Fruit fly (Drosophila melanogaster): ENCODE measurements around the gene trh.
A peak's percentile ranks its signal among the peaks of the same experiment; 100 is the strongest.

Gene trh

dm6 chr3L:432565-432964 is 40.1 kb upstream of the trh start (continued):
- TF ChIP-seq cg (GFP tag; optimal IDR thresholded peaks at IDR 0.05), result peak; percentile 60
- no peak for TF ChIP-seq CG15601 (tag; optimal IDR thresholded peaks at IDR 0.05)
- no peak for TF ChIP-seq CG34224 (GFP tag; IDR thresholded peaks at IDR 0.05; ENCODE audit: partially characterized antibody)
- no peak for TF ChIP-seq CG34422 (GFP tag; IDR thresholded peaks at IDR 0.05)
- no peak for TF ChIP-seq CG1024 (GFP tag; IDR thresholded peaks at IDR 0.05)
- TF ChIP-seq Lpt (GFP tag; optimal IDR thresholded peaks at IDR 0.05), result no peak
- TF ChIP-seq hb (GFP tag; IDR thresholded peaks at IDR 0.05; ENCODE audit: partially characterized antibody), result no peak
- TF ChIP-seq ase (GFP tag; IDR thresholded peaks at IDR 0.05), result no peak
- TF ChIP-seq Camta (GFP tag; optimal IDR thresholded peaks at IDR 0.05), result no peak
- TF ChIP-seq CG8281 (tag; optimal IDR thresholded peaks at IDR 0.05), result no peak
- no peak for TF ChIP-seq p53 (GFP tag; optimal IDR thresholded peaks at IDR 0.05)
- no peak for TF ChIP-seq tna (GFP tag; IDR thresholded peaks at IDR 0.05; ENCODE audit: partially characterized antibody)
- TF ChIP-seq Nf-YC (tag; optimal IDR thresholded peaks at IDR 0.05), result peak; percentile 100
- no peak for TF ChIP-seq lbe (GFP tag; optimal IDR thresholded peaks at IDR 0.05)
- no peak for TF ChIP-seq tio (GFP tag; optimal IDR thresholded peaks at IDR 0.05)
- no peak for TF ChIP-seq otp (GFP tag; IDR thresholded peaks at IDR 0.05)
- TF ChIP-seq CG1529 (GFP tag; optimal IDR thresholded peaks at IDR 0.05), result no peak
- no peak for TF ChIP-seq CG6813 (GFP tag; optimal IDR thresholded peaks at IDR 0.05)
- no peak for TF ChIP-seq CG6272 (GFP tag; IDR thresholded peaks at IDR 0.05)
- peak; percentile 17 for TF ChIP-seq HmgZ (tag; optimal IDR thresholded peaks at IDR 0.05)
- TF ChIP-seq pros (GFP tag; optimal IDR thresholded peaks at IDR 0.05), result no peak
- no peak for TF ChIP-seq CG18599 (GFP tag; optimal IDR thresholded peaks at IDR 0.05)
- TF ChIP-seq Dek (tag; optimal IDR thresholded peaks at IDR 0.05), result no peak
- TF ChIP-seq sd (tag; optimal IDR thresholded peaks at IDR 0.05), result peak; percentile 22
- TF ChIP-seq CG32767 (GFP tag; IDR thresholded peaks at IDR 0.05), result peak; percentile 59
- no peak for TF ChIP-seq ERR (GFP tag; optimal IDR thresholded peaks at IDR 0.05)
- no peak for TF ChIP-seq CG4328 (GFP tag; optimal IDR thresholded peaks at IDR 0.05)
- TF ChIP-seq Dp (GFP tag; optimal IDR thresholded peaks at IDR 0.05), result no peak
- TF ChIP-seq CG15073 (GFP tag; optimal IDR thresholded peaks at IDR 0.05), result no peak
- TF ChIP-seq psq (GFP tag; optimal IDR thresholded peaks at IDR 0.05), result no peak
- no peak for TF ChIP-seq Atf-2 (GFP tag; optimal IDR thresholded peaks at IDR 0.05)
- no peak for TF ChIP-seq da (GFP tag; optimal IDR thresholded peaks at IDR 0.05)
- TF ChIP-seq wek (GFP tag; optimal IDR thresholded peaks at IDR 0.05), result no peak
- no peak for TF ChIP-seq h (optimal IDR thresholded peaks at IDR 0.05)
- TF ChIP-seq CG7786 (GFP tag; optimal IDR thresholded peaks at IDR 0.05), result no peak
- no peak for TF ChIP-seq CG9609 (GFP tag; optimal IDR thresholded peaks at IDR 0.05)
- no peak for TF ChIP-seq Rx (GFP tag; IDR thresholded peaks at IDR 0.05)
- TF ChIP-seq CG17912 (GFP tag; optimal IDR thresholded peaks at IDR 0.05), result no peak
- no peak for TF ChIP-seq Elba2 (GFP tag; optimal IDR thresholded peaks at IDR 0.05)
- no peak for TF ChIP-seq HLH4C (GFP tag; IDR thresholded peaks at IDR 0.05; ENCODE audit: partially characterized antibody)
- no peak for TF ChIP-seq tin (GFP tag; optimal IDR thresholded peaks at IDR 0.05)
- TF ChIP-seq sob (GFP tag; IDR thresholded peaks at IDR 0.05), result no peak
- no peak for TF ChIP-seq B-H2 (GFP tag; optimal IDR thresholded peaks at IDR 0.05)
- peak; percentile 66 for TF ChIP-seq onecut (GFP tag; IDR thresholded peaks at IDR 0.05)
- TF ChIP-seq fd96Cb (tag; optimal IDR thresholded peaks at IDR 0.05), result no peak
- TF ChIP-seq jing (GFP tag; optimal IDR thresholded peaks at IDR 0.05), result peak; percentile 60
- TF ChIP-seq Hr39 (optimal IDR thresholded peaks at IDR 0.05), result no peak
- TF ChIP-seq Sox102F (GFP tag; optimal IDR thresholded peaks at IDR 0.05), result no peak
- no peak for TF ChIP-seq CG16813 (GFP tag; IDR thresholded peaks at IDR 0.05; ENCODE audit: partially characterized antibody)
- no peak for TF ChIP-seq CG18619 (GFP tag; optimal IDR thresholded peaks at IDR 0.05)
- TF ChIP-seq CG12219 (GFP tag; optimal IDR thresholded peaks at IDR 0.05), result no peak
- no peak for TF ChIP-seq CTCF (GFP tag; optimal IDR thresholded peaks at IDR 0.05)
- TF ChIP-seq Ets97D (GFP tag; optimal IDR thresholded peaks at IDR 0.05), result no peak
